Worm (Caenorhabditis elegans) whole organism, L3 larva: ENCODE measurements around the gene ins-37.

Source experiments
- ceh-82 ChIP-seq: fragments of 150-350 bp; optimal IDR thresholded peaks from 2 replicates; lab custom pipeline; 2014; ENCODE audit warnings: missing biosample characterization, missing genetic modification characterization
- egl-27 ChIP-seq: sonication (generic microtip); optimal IDR thresholded peaks from 4 replicates; lab custom pipeline; 2017; ENCODE audit warnings: missing biosample characterization, missing genetic modification reagents, missing genetic modification characterization
- fos-1 ChIP-seq: fragments of 150-350 bp; optimal IDR thresholded peaks from 2 replicates; lab custom pipeline; 2014; ENCODE audit warnings: missing biosample characterization, missing genetic modification characterization
- nhr-11 ChIP-seq: fragments of 150-350 bp; optimal IDR thresholded peaks from 2 replicates; lab custom pipeline; 2014; ENCODE audit warnings: missing biosample characterization, missing genetic modification characterization
- nhr-77 ChIP-seq: fragments of 150-350 bp; optimal IDR thresholded peaks from 2 replicates; lab custom pipeline; 2014; ENCODE audit warnings: missing biosample characterization, missing genetic modification characterization
- tbx-2 ChIP-seq: sonication (generic microtip); optimal IDR thresholded peaks from 2 replicates; lab custom pipeline; 2016; ENCODE audit warnings: mild to moderate bottlenecking, missing genetic modification characterization, missing compliant biosample characterization
- unc-39 ChIP-seq: sonication (generic microtip); optimal IDR thresholded peaks from 4 replicates; lab custom pipeline; 2017; ENCODE audit warnings: missing biosample characterization, missing genetic modification characterization
- ztf-4 ChIP-seq: fragments of 150-350 bp; optimal IDR thresholded peaks from 2 replicates; lab custom pipeline; 2014; ENCODE audit warnings: missing biosample characterization, missing genetic modification characterization

DNA sequence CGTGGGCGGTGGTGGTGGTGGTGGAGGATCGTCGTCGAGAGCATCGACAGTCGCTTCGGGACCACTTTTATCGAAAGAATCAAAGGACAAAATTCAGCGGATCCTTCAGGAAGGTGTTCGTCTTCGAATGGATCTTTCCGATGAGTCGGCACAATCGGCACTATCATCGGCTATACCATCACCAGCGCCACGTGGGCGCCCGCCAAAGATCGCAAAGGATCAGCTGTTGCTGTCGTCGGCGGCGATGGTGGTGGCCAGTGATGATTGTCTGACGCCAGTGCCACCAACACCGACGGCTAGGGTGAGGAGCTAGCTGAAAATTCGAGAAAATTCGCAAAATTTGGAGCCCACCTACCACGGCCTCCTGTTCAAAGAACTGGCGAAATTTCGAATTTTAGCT is 42.1 kb upstream of the ins-37 start:
- TF ChIP-seq nhr-11 (tag; lab: Kevin White, UChicago): no peak
- no peak for TF ChIP-seq ztf-4 (tag; lab: Kevin White, UChicago)
- no peak for TF ChIP-seq nhr-77 (tag; lab: Kevin White, UChicago)
- no peak for TF ChIP-seq fos-1
- no peak for TF ChIP-seq egl-27 (tag; lab: Kevin White, UChicago)
- no peak for TF ChIP-seq tbx-2 (tag; lab: Kevin White, UChicago)
- no peak for TF ChIP-seq ceh-82 (tag; lab: Kevin White, UChicago)
- TF ChIP-seq unc-39 (tag; lab: Kevin White, UChicago): no peak
